Worm (Caenorhabditis elegans) whole organism, young adult: ENCODE results near the gene W06G6.17.

Experiments used
- C17E4.6 ChIP-seq: fragments of 200-800 bp; sonication (Bioruptor generic); IDR thresholded peaks from 2 replicates; pipeline ENCODE4 v1.3.6; 2022; ENCODE audit warnings: missing genetic modification reagents, missing genetic modification characterization, missing compliant biosample characterization
- D2030.7 ChIP-seq: fragments of 200-800 bp; sonication (Bioruptor generic); IDR thresholded peaks from 2 replicates; pipeline ENCODE4 v1.3.6; 2022; ENCODE audit warnings: missing genetic modification reagents, missing genetic modification characterization, missing compliant biosample characterization
- F23B12.7 ChIP-seq: sonication (generic microtip); optimal IDR thresholded peaks from 2 replicates; lab custom pipeline; 2017; ENCODE audit warnings: missing genetic modification characterization, mild to moderate bottlenecking, missing compliant biosample characterization, antibody characterized with exemption, moderate library complexity; ENCODE audit not compliant: insufficient read depth
- F49E8.2 ChIP-seq: sonication (generic microtip); optimal IDR thresholded peaks from 3 replicates; lab custom pipeline; 2017; ENCODE audit warnings: missing genetic modification characterization, mild to moderate bottlenecking, missing compliant biosample characterization, antibody characterized with exemption, moderate library complexity; ENCODE audit not compliant: insufficient read depth
- F55B11.4 ChIP-seq: sonication (generic microtip); optimal IDR thresholded peaks from 2 replicates; lab custom pipeline; 2016; ENCODE audit warnings: missing compliant biosample characterization, missing genetic modification characterization, borderline replicate concordance; ENCODE audit not compliant: insufficient read depth
- K12H6.12 ChIP-seq: fragments of 200-800 bp; sonication (Bioruptor generic); optimal IDR thresholded peaks from 2 replicates; lab custom pipeline; 2018; ENCODE audit warnings: mild to moderate bottlenecking, missing genetic modification characterization, missing compliant biosample characterization
- Y53F4B.3 ChIP-seq: fragments of 200-800 bp; sonication (Bioruptor generic); IDR thresholded peaks from 2 replicates; pipeline ENCODE4 v1.3.6; 2022; ENCODE audit warnings: missing genetic modification reagents, missing genetic modification characterization, missing compliant biosample characterization
- akir-1 ChIP-seq: fragments of 200-800 bp; sonication (Bioruptor generic); optimal IDR thresholded peaks from 2 replicates; lab custom pipeline; 2018; ENCODE audit warnings: mild to moderate bottlenecking, missing genetic modification characterization, moderate library complexity, missing compliant biosample characterization
- aptf-3 ChIP-seq: fragments of 200-800 bp; sonication (Bioruptor generic); IDR thresholded peaks from 2 replicates; pipeline ENCODE4 v1.3.6; 2022; ENCODE audit warnings: missing genetic modification characterization, missing compliant biosample characterization
- attf-5 ChIP-seq: fragments of 200-800 bp; sonication (Bioruptor generic); optimal IDR thresholded peaks from 2 replicates; lab custom pipeline; 2018; ENCODE audit warnings: mild to moderate bottlenecking, missing genetic modification characterization, missing compliant biosample characterization
- ccch-3 ChIP-seq: fragments of 200-800 bp; sonication (Bioruptor generic); optimal IDR thresholded peaks from 2 replicates; lab custom pipeline; 2018; ENCODE audit warnings: mild to moderate bottlenecking, missing genetic modification characterization, missing compliant biosample characterization
- ceh-27 ChIP-seq: fragments of 200-800 bp; sonication (Bioruptor generic); optimal IDR thresholded peaks from 2 replicates; lab custom pipeline; 2018; ENCODE audit warnings: mild to moderate bottlenecking, missing genetic modification characterization, moderate library complexity, missing compliant biosample characterization
- chd-7 ChIP-seq: sonication (generic microtip); optimal IDR thresholded peaks from 2 replicates; lab custom pipeline; 2016; ENCODE audit warnings: mild to moderate bottlenecking, missing genetic modification characterization, moderate library complexity, missing compliant biosample characterization
- him-1 ChIP-seq: sonication (generic microtip); optimal IDR thresholded peaks from 2 replicates; lab custom pipeline; 2016; ENCODE audit warnings: missing genotype, missing genetic modification reagents, missing genetic modification characterization, missing compliant biosample characterization
- hlh-12 ChIP-seq: sonication (generic microtip); optimal IDR thresholded peaks from 2 replicates; lab custom pipeline; 2016; ENCODE audit warnings: missing genetic modification characterization, missing compliant biosample characterization
- hmg-20 ChIP-seq: fragments of 200-800 bp; sonication (Bioruptor generic); IDR thresholded peaks from 2 replicates; pipeline ENCODE4 v1.3.6; 2022; ENCODE audit warnings: missing genetic modification reagents, missing genetic modification characterization, missing compliant biosample characterization
- hrde-1 ChIP-seq: sonication (generic microtip); optimal IDR thresholded peaks from 2 replicates; lab custom pipeline; 2016; ENCODE audit warnings: missing genetic modification characterization, mild to moderate bottlenecking, missing compliant biosample characterization, moderate library complexity, missing genotype, missing genetic modification reagents, borderline replicate concordance
- lag-1 ChIP-seq: fragments of 200-800 bp; sonication (Bioruptor generic); IDR thresholded peaks from 2 replicates; pipeline ENCODE4 v1.3.6; 2022; ENCODE audit warnings: missing genetic modification reagents, missing genetic modification characterization, missing compliant biosample characterization
- let-526 ChIP-seq: fragments of 200-800 bp; sonication (Bioruptor generic); IDR thresholded peaks from 2 replicates; pipeline ENCODE4 v1.3.6; 2022; ENCODE audit warnings: missing genetic modification reagents, missing genetic modification characterization, missing compliant biosample characterization
- lin-35 ChIP-seq, 3 experiments: fragments of 150-350 bp in 2 of 3; sonication (generic microtip) in 1 of 3; optimal IDR thresholded peaks; 2 replicates each; lab custom pipeline; 2014 to 2018; ENCODE audit warnings: missing biosample characterization in 3 of 3, missing genetic modification characterization in 3 of 3, missing genetic modification reagents in 3 of 3
- lin-40 ChIP-seq: sonication (generic microtip); optimal IDR thresholded peaks from 2 replicates; lab custom pipeline; 2016; ENCODE audit warnings: missing genetic modification characterization, mild to moderate bottlenecking, missing compliant biosample characterization, missing genotype, missing genetic modification reagents
- nhr-80 ChIP-seq: sonication (generic microtip); optimal IDR thresholded peaks from 2 replicates; lab custom pipeline; 2016; ENCODE audit warnings: missing genetic modification characterization, missing compliant biosample characterization
- rcor-1 ChIP-seq: fragments of 200-800 bp; sonication (Bioruptor generic); IDR thresholded peaks from 2 replicates; pipeline ENCODE4 v1.3.6; 2022; ENCODE audit warnings: missing genetic modification reagents, missing genetic modification characterization, missing compliant biosample characterization
- rec-8 ChIP-seq, 2 experiments: sonication (generic microtip); optimal IDR thresholded peaks; 2 replicates each; lab custom pipeline; 2016; ENCODE audit warnings: mild to moderate bottlenecking in 2 of 2, missing genetic modification characterization in 2 of 2, missing genetic modification reagents in 2 of 2, missing genotype in 2 of 2, missing biosample characterization in 1 of 2, missing compliant biosample characterization in 1 of 2, moderate library complexity in 1 of 2
- rpc-1 ChIP-seq, 2 experiments: fragments of 150-350 bp in 1 of 2; sonication (generic microtip) in 1 of 2; optimal IDR thresholded peaks; 2 replicates each; lab custom pipeline; 2014 to 2018; ENCODE audit warnings: missing biosample characterization in 1 of 2, missing genetic modification characterization in 1 of 2, missing genetic modification reagents in 1 of 2, missing genotype in 1 of 2
- sdz-38 ChIP-seq: sonication (generic microtip); optimal IDR thresholded peaks from 2 replicates; lab custom pipeline; 2016; ENCODE audit warnings: missing genotype, missing genetic modification characterization, missing compliant biosample characterization
- sea-2 ChIP-seq: fragments of 200-800 bp; sonication (Bioruptor generic); IDR thresholded peaks from 2 replicates; pipeline ENCODE4 v1.3.6; 2022; ENCODE audit warnings: missing genetic modification characterization, missing compliant biosample characterization
- snpc-4 ChIP-seq, 5 experiments: fragments of 150-350 bp in 1 of 5; sonication (generic microtip) in 4 of 5; optimal IDR thresholded peaks; 2 replicates each; lab custom pipeline; 2014 to 2018; ENCODE audit warnings: missing genetic modification characterization in 5 of 5, missing biosample characterization in 3 of 5, antibody characterized with exemption in 2 of 5, mild to moderate bottlenecking in 2 of 5, missing compliant biosample characterization in 2 of 5, missing genotype in 2 of 5, moderate library complexity in 2 of 5, missing genetic modification reagents in 1 of 5
- sptf-2 ChIP-seq: fragments of 200-800 bp; sonication (Bioruptor generic); optimal IDR thresholded peaks from 2 replicates; lab custom pipeline; 2018; ENCODE audit warnings: mild to moderate bottlenecking, missing genetic modification characterization, missing compliant biosample characterization
- zim-3 ChIP-seq: sonication (generic microtip); optimal IDR thresholded peaks from 2 replicates; lab custom pipeline; 2017; ENCODE audit warnings: mild to moderate bottlenecking, missing genetic modification characterization, moderate library complexity, missing compliant biosample characterization
- ztf-18 ChIP-seq: sonication (generic microtip); optimal IDR thresholded peaks from 2 replicates; lab custom pipeline; 2016; ENCODE audit warnings: missing genotype, mild to moderate bottlenecking, missing genetic modification characterization, missing compliant biosample characterization

W06G6.17 gene

DNA sequence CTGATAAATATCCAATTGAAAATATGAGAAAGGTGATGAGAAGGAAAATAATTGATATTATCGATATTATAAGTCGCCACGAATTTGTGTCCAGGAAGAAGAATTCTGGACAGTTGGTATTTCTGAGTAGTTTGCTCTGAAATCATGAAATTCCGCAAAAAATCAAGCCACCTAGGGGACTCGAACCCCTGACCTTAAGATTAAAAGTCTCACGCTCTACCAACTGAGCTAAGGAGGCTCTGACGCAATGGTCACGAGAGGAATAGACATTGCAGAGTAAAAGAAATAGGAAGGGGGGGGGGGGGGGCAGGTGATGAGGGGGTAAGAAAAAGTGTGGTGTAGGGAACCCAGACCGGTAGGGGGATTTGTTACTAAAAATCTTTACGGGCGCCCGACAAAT is 23.2 kb downstream of the W06G6.17 start (continued):
- peak; percentile 83 for TF ChIP-seq him-1 (tag; lab: Kevin White, UChicago)
- TF ChIP-seq akir-1 (GFP tag; lab: Kevin White, UChicago) = no peak
- TF ChIP-seq rpc-1 (optimal IDR thresholded peaks at IDR 0.05; lab: Kevin White, UChicago) = peak; percentile 61
- TF ChIP-seq rpc-1 (tag; optimal IDR thresholded peaks at IDR 0.05; lab: Kevin White, UChicago) = peak; percentile 76
- no peak for TF ChIP-seq K12H6.12 (tag; lab: Kevin White, UChicago)
- no peak for TF ChIP-seq let-526
- TF ChIP-seq ccch-3 (GFP tag; lab: Kevin White, UChicago) = no peak
- TF ChIP-seq C17E4.6 (GFP tag; lab: Robert Waterston, UW) = no peak
- no peak for TF ChIP-seq sea-2 (GFP tag; lab: Robert Waterston, UW)
- no peak for TF ChIP-seq hrde-1 (tag; lab: Kevin White, UChicago)
- no peak for TF ChIP-seq ztf-18 (tag; lab: Kevin White, UChicago)
- 0 out of 2 replicates have a peak, but pooled peaks have one; percentile 43 for TF ChIP-seq lag-1

DNA sequence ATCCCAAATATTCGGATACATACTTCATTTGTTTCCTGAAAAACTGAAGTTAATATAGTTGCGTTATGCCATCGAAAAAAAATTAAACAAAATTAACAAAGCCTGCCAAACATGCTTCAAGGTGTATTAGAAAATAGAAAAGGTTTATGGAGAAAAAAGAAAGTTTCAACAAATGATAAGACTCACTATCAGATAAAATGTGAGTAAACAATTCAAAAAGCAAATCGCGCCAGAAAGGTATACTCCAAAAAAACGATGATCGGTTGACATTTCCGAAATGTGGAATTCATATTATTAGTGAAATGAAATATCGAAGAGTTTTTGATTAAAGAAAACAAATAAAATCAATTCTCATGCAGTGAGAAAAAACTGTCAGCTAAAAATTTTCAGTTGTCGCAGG is 24.2 kb downstream of the W06G6.17 start, which contains the start of gene Y70C5A.3:
Y70C5A.3 (minus strand) TSS at position 50 of the 400 bp plus-strand sequence.
- TF ChIP-seq snpc-4 (GFP tag; optimal IDR thresholded peaks at IDR 0.05; lab: Kevin White, UChicago) (no peak), snpc-4 (tag; optimal IDR thresholded peaks at IDR 0.05; lab: Kevin White, UChicago) (no peak), nhr-80 (tag; lab: Kevin White, UChicago) (peak; percentile 22)
- TF ChIP-seq, all 124 proteins: peak for 1

DNA sequence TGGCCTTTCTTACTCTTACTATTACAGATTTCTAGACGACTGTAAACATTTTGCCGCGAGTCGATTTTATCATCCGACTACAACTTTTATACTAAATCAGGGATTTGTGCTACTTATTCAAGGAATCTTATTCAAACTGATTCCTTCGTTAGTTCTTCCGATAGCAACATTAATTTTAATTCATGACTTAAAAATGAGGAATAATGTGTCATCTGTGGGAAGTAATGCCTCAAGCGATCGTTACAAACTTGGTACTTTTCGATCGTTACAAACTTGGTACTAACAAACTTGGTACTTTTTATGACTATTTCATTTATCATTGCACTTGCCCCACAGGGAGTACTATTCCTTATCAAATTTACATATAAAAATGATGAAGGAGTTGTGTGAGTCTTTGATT is 27.6 kb downstream of the W06G6.17 start, which contains the start of gene Y70C5A.4:
Y70C5A.4 (plus strand) TSS at position 301 of the 400 bp plus-strand sequence.
- TF ChIP-seq D2030.7 (GFP tag; lab: Robert Waterston, UW) (no peak), hlh-12 (tag; lab: Kevin White, UChicago) (no peak), let-526 (no peak)

DNA sequence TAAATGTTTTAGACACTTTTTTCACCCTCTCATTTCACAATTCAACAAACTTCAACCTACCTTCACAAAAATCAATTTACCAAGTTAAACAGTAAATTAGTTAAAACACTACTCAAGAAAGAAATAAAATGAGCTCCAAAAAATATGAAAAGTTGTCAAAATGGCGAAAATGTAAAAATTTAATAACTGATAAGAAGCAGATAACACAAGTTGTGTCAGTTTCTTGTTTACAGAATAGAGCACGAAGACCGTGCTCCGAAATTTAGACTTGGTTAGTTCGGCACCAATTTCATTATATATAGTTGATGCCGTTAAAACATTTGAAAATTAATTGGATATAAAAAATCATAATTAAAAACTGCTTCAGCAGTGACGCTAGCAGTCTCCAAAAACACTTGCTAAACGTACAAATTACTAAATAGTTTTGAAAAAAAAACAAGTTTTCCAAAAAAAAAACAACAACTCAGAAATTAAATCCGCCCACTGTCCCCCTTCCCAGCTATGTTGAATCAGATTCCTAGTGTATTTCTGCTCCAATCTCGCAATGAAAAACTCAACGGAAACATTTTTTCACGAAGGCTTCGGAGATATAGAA is 34.2 kb downstream of the W06G6.17 start, which contains the start of gene srw-54:
srw-54 (plus strand) TSS at position 545 of the 595 bp plus-strand sequence.
- TF ChIP-seq F23B12.7 (tag; lab: Kevin White, UChicago) = no peak
- TF ChIP-seq nhr-80 (tag; lab: Kevin White, UChicago) = peak; percentile 8
- no peak for TF ChIP-seq C17E4.6 (GFP tag; lab: Robert Waterston, UW)

DNA sequence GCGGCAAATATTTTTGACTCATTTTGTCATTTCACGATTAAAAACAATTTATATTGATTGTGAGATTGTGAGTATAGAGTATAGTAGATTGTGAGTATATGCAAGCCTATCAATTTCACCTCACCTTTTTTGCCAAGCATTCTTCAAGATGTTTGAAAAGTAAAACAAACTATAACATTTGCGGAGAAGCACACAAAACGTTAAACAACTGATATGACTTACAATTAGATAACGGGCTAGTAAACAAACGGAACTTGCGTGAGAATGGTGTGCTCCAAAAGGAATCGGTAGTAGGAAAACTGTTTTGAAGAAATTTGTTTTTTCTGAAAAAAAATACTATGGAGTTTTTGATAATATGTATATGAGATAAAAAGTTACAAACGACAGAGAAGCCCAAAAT is 35.0 kb downstream of the W06G6.17 start:
- TF ChIP-seq sdz-38 = no peak
- TF ChIP-seq nhr-80 (tag; lab: Kevin White, UChicago) = peak; percentile 42

DNA sequence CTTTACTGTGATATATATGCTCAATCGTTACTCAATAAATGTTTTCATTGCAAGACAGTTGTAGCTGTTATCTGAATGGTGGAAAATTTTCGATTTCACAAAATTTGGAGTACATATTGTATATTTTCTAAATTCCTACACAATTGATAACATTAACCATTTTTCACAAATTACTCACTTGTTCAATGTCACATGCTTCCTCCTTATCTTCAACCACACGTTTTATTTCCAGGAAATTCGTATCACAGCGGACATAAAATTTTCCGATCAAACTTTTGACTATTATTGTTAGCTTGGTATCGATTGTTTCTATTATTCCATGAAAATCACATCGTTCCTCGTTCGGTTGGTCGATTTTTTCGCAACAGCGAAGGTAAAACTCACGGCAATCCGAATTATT is 36.6 kb downstream of the W06G6.17 start:
- TF ChIP-seq chd-7 (no peak), F49E8.2 (tag; lab: Kevin White, UChicago) (no peak), lag-1 (no peak), aptf-3 (GFP tag; lab: Robert Waterston, UW) (no peak), lin-35 (GFP tag; optimal IDR thresholded peaks at IDR 0.05; lab: Kevin White, UChicago) (no peak), rec-8 (tag; optimal IDR thresholded peaks at IDR 0.05; lab: Kevin White, UChicago) (no peak), rpc-1 (optimal IDR thresholded peaks at IDR 0.05; lab: Kevin White, UChicago) (no peak), rpc-1 (tag; optimal IDR thresholded peaks at IDR 0.05; lab: Kevin White, UChicago) (no peak), ceh-27 (GFP tag; lab: Kevin White, UChicago) (no peak), Y53F4B.3 (no peak), rcor-1 (GFP tag; lab: Robert Waterston, UW) (no peak), sptf-2 (GFP tag; lab: Kevin White, UChicago) (no peak), hmg-20 (GFP tag; lab: Robert Waterston, UW) (no peak), zim-3 (no peak), lin-40 (no peak), attf-5 (GFP tag; lab: Kevin White, UChicago) (no peak), F55B11.4 (no peak)
